Fruit fly (Drosophila melanogaster) whole organism, prepupa: ENCODE data around the gene CG14968.

Experiments used
- Blimp-1 ChIP-seq: fragments of 200-800 bp; sonication (Bioruptor generic); optimal IDR thresholded peaks from 3 replicates; lab custom pipeline; 2017; ENCODE audit warnings: missing biosample characterization, missing genetic modification characterization, mild to moderate bottlenecking, moderate library complexity, missing genetic modification reagents
- CG10631 ChIP-seq: fragments of 200-800 bp; sonication (Bioruptor generic); optimal IDR thresholded peaks from 2 replicates; lab custom pipeline; 2016; ENCODE audit warnings: missing biosample characterization, missing genetic modification characterization
- CG15336 ChIP-seq: fragments of 200-800 bp; sonication (Bioruptor generic); IDR thresholded peaks from 2 replicates; pipeline ENCODE4 v1.3.6; 2022; ENCODE audit warnings: missing biosample characterization, missing genetic modification characterization
- CG1621 ChIP-seq: fragments of 200-800 bp; sonication (Bioruptor generic); optimal IDR thresholded peaks from 3 replicates; lab custom pipeline; 2018; ENCODE audit warnings: missing biosample characterization, mild to moderate bottlenecking, missing genetic modification characterization
- CG3032 ChIP-seq: fragments of 200-800 bp; optimal IDR thresholded peaks from 2 replicates; lab custom pipeline; 2019; ENCODE audit warnings: missing biosample characterization, mild to moderate bottlenecking, missing genetic modification characterization, moderate library complexity
- CG32006 ChIP-seq: fragments of 200-800 bp; sonication (Bioruptor generic); optimal IDR thresholded peaks from 3 replicates; lab custom pipeline; 2017; ENCODE audit warnings: missing biosample characterization, mild to moderate bottlenecking, missing genetic modification characterization
- CG34406 ChIP-seq: fragments of 200-800 bp; sonication (Bioruptor generic); optimal IDR thresholded peaks from 3 replicates; lab custom pipeline; 2016; ENCODE audit warnings: missing biosample characterization, missing genetic modification characterization
- CG3919 ChIP-seq: fragments of 200-800 bp; sonication (Bioruptor generic); optimal IDR thresholded peaks from 3 replicates; lab custom pipeline; 2016; ENCODE audit warnings: missing biosample characterization, missing genetic modification characterization
- CG6163 ChIP-seq: fragments of 200-800 bp; sonication (Bioruptor generic); IDR thresholded peaks from 3 replicates; pipeline ENCODE4 v1.3.6; 2022; ENCODE audit warnings: missing biosample characterization, missing genetic modification characterization
- CG6276 ChIP-seq: fragments of 200-800 bp; sonication (Bioruptor generic); optimal IDR thresholded peaks from 2 replicates; lab custom pipeline; 2017; ENCODE audit warnings: missing biosample characterization, mild to moderate bottlenecking, missing genetic modification characterization
- CG6792 ChIP-seq: fragments of 200-800 bp; sonication (Bioruptor generic); optimal IDR thresholded peaks from 3 replicates; lab custom pipeline; 2016; ENCODE audit warnings: missing biosample characterization, missing genetic modification characterization
- CG6808 ChIP-seq: fragments of 200-800 bp; sonication (Bioruptor generic); optimal IDR thresholded peaks from 3 replicates; lab custom pipeline; 2017; ENCODE audit warnings: missing biosample characterization, missing genetic modification characterization, mild to moderate bottlenecking, moderate library complexity, missing genetic modification reagents
- CG6854 ChIP-seq: fragments of 200-800 bp; sonication (Bioruptor generic); optimal IDR thresholded peaks from 2 replicates; lab custom pipeline; 2017; ENCODE audit warnings: missing biosample characterization, mild to moderate bottlenecking, missing genetic modification characterization
- CG7368 ChIP-seq: fragments of 200-800 bp; sonication (Bioruptor generic); optimal IDR thresholded peaks from 3 replicates; lab custom pipeline; 2016; ENCODE audit warnings: missing biosample characterization, missing genetic modification characterization
- CG8119 ChIP-seq: fragments of 200-800 bp; sonication (Bioruptor generic); IDR thresholded peaks from 3 replicates; pipeline ENCODE4 v1.3.6; 2022; ENCODE audit warnings: missing biosample characterization, missing genetic modification characterization
- CG8319 ChIP-seq: fragments of 200-800 bp; sonication (Bioruptor generic); optimal IDR thresholded peaks from 3 replicates; lab custom pipeline; 2016; ENCODE audit warnings: missing biosample characterization, missing genetic modification characterization
- CG8632 ChIP-seq: fragments of 200-800 bp; sonication (Bioruptor generic); optimal IDR thresholded peaks from 3 replicates; lab custom pipeline; 2016; ENCODE audit warnings: missing biosample characterization, missing genetic modification characterization
- Eip75B ChIP-seq: fragments of 200-800 bp; sonication (Bioruptor generic); optimal IDR thresholded peaks from 3 replicates; lab custom pipeline; 2016; ENCODE audit warnings: missing biosample characterization, missing genetic modification characterization
- Eip93F ChIP-seq: fragments of 200-800 bp; sonication (Bioruptor generic); optimal IDR thresholded peaks from 2 replicates; lab custom pipeline; 2016; ENCODE audit warnings: missing biosample characterization, mild to moderate bottlenecking, missing genetic modification characterization
- Ets96B ChIP-seq: fragments of 200-800 bp; optimal IDR thresholded peaks from 2 replicates; lab custom pipeline; 2019; ENCODE audit warnings: missing biosample characterization, mild to moderate bottlenecking, missing genetic modification characterization, moderate library complexity
- Gug ChIP-seq: fragments of 200-800 bp; sonication (Bioruptor generic); IDR thresholded peaks from 2 replicates; pipeline ENCODE4 v1.3.6; 2022; ENCODE audit warnings: missing biosample characterization, missing genetic modification characterization
- Hr38 ChIP-seq: sonication (Bioruptor generic); optimal IDR thresholded peaks from 2 replicates; lab custom pipeline; 2016; ENCODE audit warnings: missing biosample characterization, missing genetic modification characterization
- Hr4 ChIP-seq: fragments of 200-800 bp; sonication (Bioruptor generic); optimal IDR thresholded peaks from 3 replicates; lab custom pipeline; 2016; ENCODE audit warnings: missing biosample characterization, missing genetic modification characterization
- Lpt ChIP-seq: fragments of 200-800 bp; sonication (Bioruptor generic); optimal IDR thresholded peaks from 3 replicates; lab custom pipeline; 2016; ENCODE audit warnings: missing biosample characterization, missing genetic modification characterization
- OdsH ChIP-seq: fragments of 200-800 bp; sonication (Bioruptor generic); optimal IDR thresholded peaks from 3 replicates; lab custom pipeline; 2016; ENCODE audit warnings: missing biosample characterization, missing genetic modification characterization
- Smox ChIP-seq: fragments of 200-800 bp; sonication (Bioruptor generic); optimal IDR thresholded peaks from 3 replicates; lab custom pipeline; 2016; ENCODE audit warnings: missing biosample characterization, missing genetic modification characterization
- Sox102F ChIP-seq: fragments of 200-800 bp; sonication (Bioruptor generic); optimal IDR thresholded peaks from 2 replicates; lab custom pipeline; 2016; ENCODE audit warnings: missing biosample characterization, mild to moderate bottlenecking, missing genetic modification characterization
- achi ChIP-seq: fragments of 200-800 bp; sonication (Bioruptor generic); optimal IDR thresholded peaks from 3 replicates; lab custom pipeline; 2016; ENCODE audit warnings: missing biosample characterization, missing genetic modification characterization
- cyc ChIP-seq: fragments of 200-800 bp; sonication (Bioruptor generic); optimal IDR thresholded peaks from 3 replicates; lab custom pipeline; 2016; ENCODE audit warnings: missing biosample characterization, missing genetic modification characterization
- dac ChIP-seq: fragments of 200-800 bp; sonication (Bioruptor generic); optimal IDR thresholded peaks from 2 replicates; lab custom pipeline; 2017; ENCODE audit warnings: missing biosample characterization, mild to moderate bottlenecking, missing genetic modification characterization
- dsx ChIP-seq: fragments of 200-800 bp; optimal IDR thresholded peaks from 3 replicates; lab custom pipeline; 2019; ENCODE audit warnings: missing biosample characterization, mild to moderate bottlenecking, missing genetic modification characterization, moderate library complexity; ENCODE audit not compliant: poor library complexity, severe bottlenecking
- eg ChIP-seq: fragments of 200-800 bp; sonication (Bioruptor generic); IDR thresholded peaks from 3 replicates; pipeline ENCODE4 v1.3.6; 2022; ENCODE audit warnings: missing biosample characterization, missing genetic modification characterization
- fd59A ChIP-seq: fragments of 200-800 bp; sonication (Bioruptor generic); optimal IDR thresholded peaks from 2 replicates; lab custom pipeline; 2017; ENCODE audit warnings: missing biosample characterization, mild to moderate bottlenecking, missing genetic modification characterization, missing genetic modification reagents
- fd85E ChIP-seq: fragments of 200-800 bp; sonication (Bioruptor generic); optimal IDR thresholded peaks from 3 replicates; lab custom pipeline; 2016; ENCODE audit warnings: missing biosample characterization, missing genetic modification characterization
- fkh ChIP-seq: fragments of 200-800 bp; sonication (Bioruptor generic); optimal IDR thresholded peaks from 3 replicates; lab custom pipeline; 2017; ENCODE audit warnings: missing biosample characterization, mild to moderate bottlenecking, missing genetic modification characterization, moderate library complexity
- net ChIP-seq: fragments of 200-800 bp; sonication (Bioruptor generic); optimal IDR thresholded peaks from 3 replicates; lab custom pipeline; 2016; ENCODE audit warnings: missing biosample characterization, missing genetic modification characterization
- spab ChIP-seq: fragments of 200-800 bp; sonication (Bioruptor generic); optimal IDR thresholded peaks from 2 replicates; lab custom pipeline; 2017; ENCODE audit warnings: missing biosample characterization, mild to moderate bottlenecking, missing genetic modification characterization, missing genetic modification reagents
- svp ChIP-seq: fragments of 200-800 bp; sonication (Bioruptor generic); peaks from one replicate; lab custom pipeline; 2016; ENCODE audit warnings: missing biosample characterization, missing genetic modification characterization
- vri ChIP-seq: fragments of 200-800 bp; sonication (Bioruptor generic); optimal IDR thresholded peaks from 3 replicates; lab custom pipeline; 2016; ENCODE audit warnings: missing biosample characterization, mild to moderate bottlenecking, missing genetic modification characterization

Gene CG14968

DNA sequence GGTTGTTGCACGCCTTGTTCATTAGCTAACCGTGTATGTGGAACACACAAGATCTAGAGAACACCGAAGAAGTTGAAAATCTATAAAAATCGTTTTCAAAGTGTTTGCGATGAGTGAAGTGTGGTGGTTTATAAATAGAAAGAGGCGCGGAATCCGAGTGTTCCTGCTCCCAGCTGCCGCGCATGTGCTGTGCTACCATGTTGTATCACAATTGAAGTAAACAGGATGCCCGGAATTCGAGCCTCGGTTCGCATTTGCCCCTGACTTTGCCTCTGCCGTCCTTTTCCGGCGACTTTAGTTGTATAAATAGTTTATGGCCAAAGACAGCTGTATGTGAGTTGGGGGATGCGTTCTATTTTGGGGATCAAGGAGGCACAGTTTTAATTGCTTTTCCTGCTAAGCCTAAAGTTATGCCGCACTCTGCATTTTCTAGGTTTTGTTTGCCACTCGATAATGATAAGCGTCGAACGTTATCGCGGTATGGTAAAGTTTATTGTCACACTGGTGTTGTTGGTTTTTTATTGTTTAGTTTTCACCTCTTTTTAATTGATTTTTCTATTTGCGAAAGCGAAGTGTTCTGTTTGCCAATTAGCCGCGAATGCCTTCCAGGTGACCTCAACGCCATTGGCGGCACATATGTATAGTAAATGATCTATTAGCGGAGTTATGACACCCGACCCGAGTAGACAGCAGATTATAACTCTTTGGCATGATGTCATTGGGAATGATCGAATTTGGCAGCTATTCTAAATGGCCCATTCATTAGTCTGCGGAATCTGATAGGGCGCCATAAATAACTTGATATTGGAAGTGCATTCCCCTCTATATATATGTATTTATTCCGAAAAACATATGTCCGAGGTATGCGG, 46.3 kb upstream of the CG14968 start:
- TF ChIP-seq eg (GFP tag; lab: Robert Waterston, UW) (peak; percentile 36; the same call in 1 of the 3 replicates), OdsH (GFP tag; lab: Kevin White, UChicago) (no peak), net (GFP tag; lab: Kevin White, UChicago) (peak; percentile 16), CG6808 (peak; percentile 6), fkh (GFP tag; lab: Kevin White, UChicago) (peak; percentile 31), Eip75B (GFP tag; lab: Kevin White, UChicago) (no peak), vri (peak; percentile 70)
- TF ChIP-seq, all 60 proteins: peak for 5

DNA sequence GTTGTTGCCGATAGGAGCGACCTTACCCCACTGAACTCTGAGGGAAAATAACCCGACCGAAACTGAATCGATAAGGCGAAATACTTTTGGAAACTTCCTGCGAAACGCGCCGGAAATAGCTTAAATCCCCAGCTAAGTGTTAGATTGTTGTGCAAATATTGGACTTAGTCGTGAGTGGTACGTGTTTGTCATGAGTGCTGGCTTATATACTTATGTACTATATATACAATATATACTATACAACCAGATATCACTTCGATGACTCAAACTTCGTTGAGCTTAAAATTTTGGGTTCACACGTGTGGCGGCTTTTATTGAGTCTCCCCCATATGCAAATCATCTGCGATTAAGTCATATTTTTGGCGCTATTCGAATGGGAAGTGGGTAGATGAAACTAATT, 43.4 kb upstream of the CG14968 start:
- no peak for TF ChIP-seq vri
- TF ChIP-seq CG34406 (GFP tag; lab: Kevin White, UChicago): no peak
- TF ChIP-seq Lpt (GFP tag; lab: Kevin White, UChicago): no peak
- TF ChIP-seq CG7368 (GFP tag; lab: Kevin White, UChicago): no peak
- no peak for TF ChIP-seq Smox (GFP tag; lab: Kevin White, UChicago)
- no peak for TF ChIP-seq achi (GFP tag; lab: Kevin White, UChicago)
- no peak for TF ChIP-seq Gug (GFP tag; lab: Robert Waterston, UW)
- peak; percentile 24 for TF ChIP-seq fkh (GFP tag; lab: Kevin White, UChicago)
- TF ChIP-seq CG3919 (GFP tag; lab: Kevin White, UChicago): no peak
- TF ChIP-seq, all 60 proteins: peak for 1

DNA sequence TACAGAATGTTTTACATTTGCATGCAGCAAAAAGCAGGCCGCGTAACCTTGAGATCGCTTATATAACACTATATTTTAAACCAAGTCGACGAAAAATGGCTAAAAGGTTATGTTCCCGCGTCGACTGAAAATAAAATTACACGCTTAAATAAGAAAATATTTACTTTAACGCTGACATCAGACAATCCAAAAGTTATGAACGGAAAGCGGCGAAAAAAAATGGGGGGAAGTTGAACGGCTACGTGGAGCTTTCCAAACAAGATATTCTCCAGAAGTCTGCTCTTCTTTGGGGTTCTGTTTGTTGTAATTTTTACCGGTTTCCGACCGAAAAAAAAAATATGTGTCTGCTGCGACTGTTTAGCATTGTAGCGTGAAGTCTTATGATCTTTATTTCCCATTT, 41.6 kb upstream of the CG14968 start:
- TF ChIP-seq vri (peak; percentile 45), fkh (GFP tag; lab: Kevin White, UChicago) (peak; percentile 52), CG32006 (GFP tag; lab: Kevin White, UChicago) (no peak), CG8119 (GFP tag; lab: Robert Waterston, UW) (no peak), fd85E (GFP tag; lab: Kevin White, UChicago) (no peak), Lpt (GFP tag; lab: Kevin White, UChicago) (no peak), CG6163 (GFP tag; lab: Robert Waterston, UW) (no peak), Gug (GFP tag; lab: Robert Waterston, UW) (no peak), spab (GFP tag; lab: Kevin White, UChicago) (no peak), fd59A (GFP tag; lab: Kevin White, UChicago) (no peak), CG3032 (tag; lab: Kevin White, UChicago) (no peak), Ets96B (tag; lab: Kevin White, UChicago) (no peak), CG10631 (GFP tag; lab: Kevin White, UChicago) (no peak), CG6792 (no peak), Hr4 (no peak), cyc (GFP tag; lab: Kevin White, UChicago) (no peak), CG8632 (no peak), CG6276 (GFP tag; lab: Kevin White, UChicago) (no peak), Blimp-1 (no peak), Hr38 (no peak), svp (peak; percentile 47), achi (GFP tag; lab: Kevin White, UChicago) (no peak), dac (no peak), Sox102F (no peak), OdsH (GFP tag; lab: Kevin White, UChicago) (no peak), CG6808 (no peak), CG1621 (tag; lab: Kevin White, UChicago) (no peak), CG15336 (no peak), dsx (no peak), Eip93F (GFP tag; lab: Kevin White, UChicago) (no peak), CG8319 (no peak), CG6854 (GFP tag; lab: Kevin White, UChicago) (peak; percentile 7)
